Worm (Caenorhabditis elegans) whole organism, late embryonic: Measurements from ENCODE around the gene Y5H2A.1.

Experiments
- C08G9.2 ChIP-seq: sonication (generic microtip); optimal IDR thresholded peaks from 2 replicates; lab custom pipeline; 2016; ENCODE audit warnings: mild to moderate bottlenecking, missing genetic modification characterization, moderate library complexity, missing compliant biosample characterization
- C38D4.7 ChIP-seq: fragments of 200-800 bp; sonication (Bioruptor generic); optimal IDR thresholded peaks from 2 replicates; lab custom pipeline; 2018; ENCODE audit warnings: mild to moderate bottlenecking, missing genetic modification characterization, moderate library complexity, missing compliant biosample characterization
- F13H6.1 ChIP-seq: sonication (generic microtip); optimal IDR thresholded peaks from 2 replicates; lab custom pipeline; 2016; ENCODE audit warnings: missing genetic modification characterization, missing compliant biosample characterization
- K02D7.2 ChIP-seq: sonication (generic microtip); optimal IDR thresholded peaks from 2 replicates; lab custom pipeline; 2017; ENCODE audit warnings: mild to moderate bottlenecking, missing genetic modification characterization, missing compliant biosample characterization
- K09A11.1 ChIP-seq: sonication (generic microtip); optimal IDR thresholded peaks from 2 replicates; lab custom pipeline; 2017; ENCODE audit warnings: antibody characterized with exemption, mild to moderate bottlenecking, missing genetic modification characterization, missing compliant biosample characterization; ENCODE audit not compliant: insufficient read depth
- T23F11.4 ChIP-seq: fragments of 200-800 bp; sonication (Bioruptor generic); optimal IDR thresholded peaks from 2 replicates; lab custom pipeline; 2018; ENCODE audit warnings: mild to moderate bottlenecking, missing genetic modification characterization, missing compliant biosample characterization
- ahr-1 ChIP-seq: sonication (generic microtip); optimal IDR thresholded peaks from 2 replicates; lab custom pipeline; 2016; ENCODE audit warnings: missing genetic modification characterization, missing compliant biosample characterization
- ama-1 ChIP-seq: fragments of 150-350 bp; optimal IDR thresholded peaks from 2 replicates; lab custom pipeline; 2014
- ceh-14 ChIP-seq: sonication (generic microtip); optimal IDR thresholded peaks from 2 replicates; lab custom pipeline; 2016; ENCODE audit warnings: missing genotype, missing genetic modification characterization, missing compliant biosample characterization
- ceh-18 ChIP-seq: sonication (generic microtip); optimal IDR thresholded peaks from 2 replicates; lab custom pipeline; 2016; ENCODE audit warnings: missing genetic modification characterization, missing compliant biosample characterization
- ceh-2 ChIP-seq: sonication (generic microtip); optimal IDR thresholded peaks from 2 replicates; lab custom pipeline; 2016; ENCODE audit warnings: missing genotype, missing genetic modification characterization, missing compliant biosample characterization
- ceh-22 ChIP-seq: sonication (generic microtip); optimal IDR thresholded peaks from 2 replicates; lab custom pipeline; 2017; ENCODE audit warnings: missing biosample characterization, missing genetic modification characterization
- ceh-30 ChIP-seq: fragments of 150-350 bp; optimal IDR thresholded peaks from 2 replicates; lab custom pipeline; 2014; ENCODE audit warnings: missing biosample characterization, missing genetic modification characterization
- ceh-31 ChIP-seq: sonication (generic microtip); optimal IDR thresholded peaks from 2 replicates; lab custom pipeline; 2016; ENCODE audit warnings: missing genetic modification characterization, missing compliant biosample characterization
- ceh-34 ChIP-seq: sonication (generic microtip); optimal IDR thresholded peaks from 2 replicates; lab custom pipeline; 2016; ENCODE audit warnings: mild to moderate bottlenecking, missing genetic modification characterization, missing compliant biosample characterization
- ceh-45 ChIP-seq: fragments of 200-800 bp; sonication (Bioruptor generic); IDR thresholded peaks from 2 replicates; pipeline ENCODE4 v1.3.6; 2022; ENCODE audit warnings: missing genetic modification reagents, missing genetic modification characterization, missing compliant biosample characterization
- ceh-6 ChIP-seq: fragments of 200-800 bp; sonication (Bioruptor generic); optimal IDR thresholded peaks from 2 replicates; lab custom pipeline; 2018; ENCODE audit warnings: mild to moderate bottlenecking, missing genetic modification characterization, missing compliant biosample characterization
- ceh-9 ChIP-seq: sonication (generic microtip); optimal IDR thresholded peaks from 2 replicates; lab custom pipeline; 2016; ENCODE audit warnings: mild to moderate bottlenecking, missing genetic modification characterization, inconsistent platforms, missing compliant biosample characterization
- che-1 ChIP-seq: sonication (generic microtip); optimal IDR thresholded peaks from 2 replicates; lab custom pipeline; 2016; ENCODE audit warnings: mild to moderate bottlenecking, missing genetic modification characterization, missing compliant biosample characterization
- dmd-4 ChIP-seq: sonication (generic microtip); optimal IDR thresholded peaks from 2 replicates; lab custom pipeline; 2016; ENCODE audit warnings: borderline replicate concordance, missing genetic modification characterization, missing compliant biosample characterization
- dve-1 ChIP-seq: sonication (generic microtip); optimal IDR thresholded peaks from 2 replicates; lab custom pipeline; 2017; ENCODE audit warnings: antibody characterized with exemption, mild to moderate bottlenecking, missing genetic modification characterization, missing compliant biosample characterization
- elt-2 ChIP-seq: sonication (generic microtip); optimal IDR thresholded peaks from 2 replicates; lab custom pipeline; 2016; ENCODE audit warnings: missing genetic modification reagents, missing genetic modification characterization, missing compliant biosample characterization
- ets-4 ChIP-seq: sonication (generic microtip); optimal IDR thresholded peaks from 2 replicates; lab custom pipeline; 2016; ENCODE audit warnings: missing genetic modification characterization, missing compliant biosample characterization
- eyg-1 ChIP-seq: sonication (generic microtip); optimal IDR thresholded peaks from 2 replicates; lab custom pipeline; 2016; ENCODE audit warnings: missing genotype, missing genetic modification characterization, missing compliant biosample characterization
- fax-1 ChIP-seq: sonication (generic microtip); optimal IDR thresholded peaks from 2 replicates; lab custom pipeline; 2016; ENCODE audit warnings: missing genotype, missing genetic modification characterization, missing compliant biosample characterization
- fkh-10 ChIP-seq: fragments of 150-350 bp; optimal IDR thresholded peaks from 2 replicates; lab custom pipeline; 2014; ENCODE audit warnings: missing biosample characterization, missing genetic modification reagents, missing genetic modification characterization
- fkh-6 ChIP-seq: sonication (generic microtip); optimal IDR thresholded peaks from 2 replicates; lab custom pipeline; 2016; ENCODE audit warnings: missing genetic modification characterization, missing compliant biosample characterization
- gmeb-2 ChIP-seq: sonication (generic microtip); optimal IDR thresholded peaks from 2 replicates; lab custom pipeline; 2016; ENCODE audit warnings: missing genetic modification characterization, inconsistent platforms, missing compliant biosample characterization
- hlh-13 ChIP-seq: fragments of 200-800 bp; sonication (Bioruptor generic); optimal IDR thresholded peaks from 2 replicates; lab custom pipeline; 2018; ENCODE audit warnings: mild to moderate bottlenecking, missing genetic modification characterization, missing compliant biosample characterization
- hlh-15 ChIP-seq: sonication (generic microtip); optimal IDR thresholded peaks from 2 replicates; lab custom pipeline; 2016; ENCODE audit warnings: missing genetic modification characterization, missing compliant biosample characterization
- hlh-30 ChIP-seq: sonication (generic microtip); optimal IDR thresholded peaks from 2 replicates; lab custom pipeline; 2017; ENCODE audit warnings: antibody characterized with exemption, missing genetic modification characterization, missing compliant biosample characterization; ENCODE audit not compliant: insufficient read depth
- hlh-6 ChIP-seq: sonication (generic microtip); optimal IDR thresholded peaks from 2 replicates; lab custom pipeline; 2016; ENCODE audit warnings: missing genotype, missing genetic modification characterization, missing compliant biosample characterization
- hlh-8 ChIP-seq: sonication (generic microtip); optimal IDR thresholded peaks from 2 replicates; lab custom pipeline; 2016; ENCODE audit warnings: missing genotype, missing genetic modification characterization, missing compliant biosample characterization
- lim-6 ChIP-seq: sonication (generic microtip); optimal IDR thresholded peaks from 2 replicates; lab custom pipeline; 2016; ENCODE audit warnings: missing genetic modification characterization, missing compliant biosample characterization
- mec-3 ChIP-seq: sonication (generic microtip); optimal IDR thresholded peaks from 2 replicates; lab custom pipeline; 2016; ENCODE audit warnings: borderline replicate concordance, missing genetic modification characterization, missing compliant biosample characterization
- nfya-1 ChIP-seq: sonication (generic microtip); optimal IDR thresholded peaks from 2 replicates; lab custom pipeline; 2017; ENCODE audit warnings: missing genetic modification characterization, mild to moderate bottlenecking, missing compliant biosample characterization, antibody characterized with exemption, moderate library complexity
- nhr-232 ChIP-seq: sonication (generic microtip); optimal IDR thresholded peaks from 2 replicates; lab custom pipeline; 2016; ENCODE audit warnings: missing genetic modification characterization, missing compliant biosample characterization
- npax-4 ChIP-seq: sonication (generic microtip); optimal IDR thresholded peaks from 2 replicates; lab custom pipeline; 2016; ENCODE audit warnings: missing genetic modification characterization, missing compliant biosample characterization
- pag-3 ChIP-seq: sonication (generic microtip); optimal IDR thresholded peaks from 2 replicates; lab custom pipeline; 2016; ENCODE audit warnings: missing compliant biosample characterization, missing genetic modification characterization, borderline replicate concordance
- pat-9 ChIP-seq: fragments of 200-800 bp; sonication (Bioruptor generic); optimal IDR thresholded peaks from 2 replicates; lab custom pipeline; 2018; ENCODE audit warnings: mild to moderate bottlenecking, missing genetic modification characterization, moderate library complexity, missing compliant biosample characterization
- pha-2 ChIP-seq: sonication (generic microtip); optimal IDR thresholded peaks from 2 replicates; lab custom pipeline; 2017; ENCODE audit warnings: mild to moderate bottlenecking, missing genetic modification characterization, missing compliant biosample characterization
- pha-4 ChIP-seq: fragments of 150-350 bp; optimal IDR thresholded peaks from 2 replicates; lab custom pipeline; 2018; ENCODE audit warnings: missing biosample characterization, missing genetic modification reagents, missing genetic modification characterization
- rnt-1 ChIP-seq: sonication (generic microtip); optimal IDR thresholded peaks from 2 replicates; lab custom pipeline; 2016; ENCODE audit warnings: missing genetic modification characterization, missing compliant biosample characterization
- sdc-2 ChIP-seq: sonication (generic microtip); optimal IDR thresholded peaks from 2 replicates; lab custom pipeline; 2016; ENCODE audit warnings: missing genotype, missing genetic modification characterization, missing compliant biosample characterization
- sox-2 ChIP-seq: fragments of 200-800 bp; sonication (Bioruptor generic); IDR thresholded peaks from 2 replicates; pipeline ENCODE4 v1.3.6; 2022; ENCODE audit warnings: missing genetic modification reagents, missing genetic modification characterization, missing compliant biosample characterization
- sox-4 ChIP-seq: sonication (generic microtip); optimal IDR thresholded peaks from 2 replicates; lab custom pipeline; 2017; ENCODE audit warnings: mild to moderate bottlenecking, missing genetic modification characterization, inconsistent platforms, missing compliant biosample characterization
- tbx-2 ChIP-seq: sonication (generic microtip); optimal IDR thresholded peaks from 2 replicates; lab custom pipeline; 2016; ENCODE audit warnings: missing genetic modification characterization, missing compliant biosample characterization
- unc-3 ChIP-seq, 2 experiments: fragments of 200-800 bp in 1 of 2; sonication (Bioruptor generic) in 1 of 2; sonication (generic microtip) in 1 of 2; conservative IDR thresholded peaks in 1 of 2; optimal IDR thresholded peaks in 1 of 2; 2 replicates each; pipeline versions ENCODE4 v1.3.6 to Lab custom; 2016 to 2022; ENCODE audit warnings: missing compliant biosample characterization in 2 of 2, missing genetic modification characterization in 2 of 2, missing genetic modification reagents in 1 of 2
- unc-86 ChIP-seq: sonication (generic microtip); optimal IDR thresholded peaks from 2 replicates; lab custom pipeline; 2016; ENCODE audit warnings: missing genetic modification characterization, missing compliant biosample characterization
- zip-5 ChIP-seq: sonication (generic microtip); optimal IDR thresholded peaks from 2 replicates; lab custom pipeline; 2016; ENCODE audit warnings: missing genetic modification characterization, missing compliant biosample characterization
- ztf-16 ChIP-seq: sonication (generic microtip); optimal IDR thresholded peaks from 2 replicates; lab custom pipeline; 2017; ENCODE audit warnings: missing genetic modification characterization, missing compliant biosample characterization

Y5H2A.1 gene

ce11 chrV:2285107-2285506 lies 13.5 kb upstream of the Y5H2A.1 start, which contains the start of gene nhr-227:
nhr-227 (plus strand) TSS chrV:2285432.
- TF ChIP-seq hlh-8 (no peak), dve-1 (tag; lab: Kevin White, UChicago) (no peak), sox-2 (GFP tag; lab: Robert Waterston, UW) (no peak), elt-2 (tag; lab: Kevin White, UChicago) (no peak), mec-3 (no peak), K09A11.1 (tag; lab: Kevin White, UChicago) (no peak), ahr-1 (tag; lab: Kevin White, UChicago) (no peak), fkh-6 (tag; lab: Kevin White, UChicago) (no peak), eyg-1 (tag; lab: Kevin White, UChicago) (no peak), ceh-30 (no peak), hlh-15 (tag; lab: Kevin White, UChicago) (no peak), ceh-9 (tag; lab: Kevin White, UChicago) (no peak)

DNA sequence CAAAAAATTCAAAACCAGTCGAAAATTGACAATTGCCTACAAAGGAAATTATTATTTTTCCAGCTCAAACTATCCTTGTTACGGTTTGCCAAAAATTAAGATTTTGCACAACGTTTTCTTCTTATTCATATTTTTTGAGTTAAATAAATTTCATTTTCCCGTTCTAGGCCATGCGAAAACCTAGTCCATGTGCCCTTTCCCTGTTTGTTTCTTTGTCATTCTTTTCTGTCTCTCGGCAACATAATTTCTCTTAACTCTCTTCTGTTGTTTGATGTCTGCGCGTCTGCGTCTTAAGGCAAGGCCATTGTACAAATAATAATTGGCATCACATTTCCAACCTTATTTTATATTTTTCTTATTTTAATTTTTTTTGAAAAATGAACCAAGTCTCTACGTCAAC lies 9.8 kb upstream of the Y5H2A.1 start, which contains the start of gene nhr-228:
Gene nhr-228, plus strand, starts transcription at position 261 of the 400 bp plus-strand sequence.
- TF ChIP-seq ets-4, result no peak
- TF ChIP-seq pat-9 (tag; lab: Kevin White, UChicago), result no peak
- TF ChIP-seq hlh-15 (tag; lab: Kevin White, UChicago), result no peak
- no peak for TF ChIP-seq unc-3 (GFP tag; conservative IDR thresholded peaks at IDR 0.05; lab: Robert Waterston, UW)
- TF ChIP-seq unc-3 (tag; optimal IDR thresholded peaks at IDR 0.05; lab: Kevin White, UChicago), result no peak
- no peak for TF ChIP-seq ceh-30
- no peak for TF ChIP-seq zip-5 (tag; lab: Kevin White, UChicago)
- no peak for TF ChIP-seq dmd-4 (tag; lab: Kevin White, UChicago)
- TF ChIP-seq hlh-13 (GFP tag; lab: Kevin White, UChicago), result no peak
- TF ChIP-seq che-1 (tag; lab: Kevin White, UChicago), result no peak
- no peak for TF ChIP-seq lim-6
- no peak for TF ChIP-seq gmeb-2 (tag; lab: Kevin White, UChicago)
- no peak for TF ChIP-seq ceh-6
- TF ChIP-seq pag-3 (tag; lab: Kevin White, UChicago), result no peak
- no peak for TF ChIP-seq F13H6.1 (tag; lab: Kevin White, UChicago)
- no peak for TF ChIP-seq sox-2 (GFP tag; lab: Robert Waterston, UW)
- TF ChIP-seq sdc-2 (tag; lab: Kevin White, UChicago), result no peak
- peak; percentile 3 for TF ChIP-seq nfya-1 (tag; lab: Kevin White, UChicago)
- TF ChIP-seq K09A11.1 (tag; lab: Kevin White, UChicago), result no peak
- no peak for TF ChIP-seq C38D4.7 (GFP tag; lab: Kevin White, UChicago)
- no peak for TF ChIP-seq npax-4 (tag; lab: Kevin White, UChicago)
- peak; percentile 22 for TF ChIP-seq ceh-31 (tag; lab: Kevin White, UChicago)
- peak; percentile 6 for TF ChIP-seq tbx-2 (tag; lab: Kevin White, UChicago)
- peak; percentile 35 for TF ChIP-seq ceh-34 (tag; lab: Kevin White, UChicago)
- no peak for TF ChIP-seq pha-2 (tag; lab: Kevin White, UChicago)
- no peak for TF ChIP-seq ceh-45 (GFP tag; lab: Robert Waterston, UW)
- no peak for TF ChIP-seq fkh-10 (GFP tag; lab: Kevin White, UChicago)
- TF ChIP-seq fax-1 (tag; lab: Kevin White, UChicago), result no peak
- no peak for TF ChIP-seq sox-4 (tag; lab: Kevin White, UChicago)
- TF ChIP-seq ama-1 (lab: Kevin White, UChicago), result no peak
- TF ChIP-seq C08G9.2 (tag; lab: Kevin White, UChicago), result no peak
- no peak for TF ChIP-seq nhr-232 (tag; lab: Kevin White, UChicago)
- TF ChIP-seq K02D7.2 (tag; lab: Kevin White, UChicago), result no peak
- no peak for TF ChIP-seq pha-4 (tag; lab: Kevin White, UChicago)
- no peak for TF ChIP-seq ceh-22 (tag; lab: Kevin White, UChicago)
- TF ChIP-seq T23F11.4, result no peak
- no peak for TF ChIP-seq hlh-30 (tag; lab: Kevin White, UChicago)
- no peak for TF ChIP-seq ceh-14
- peak; percentile 29 for TF ChIP-seq dve-1 (tag; lab: Kevin White, UChicago)
- no peak for TF ChIP-seq elt-2 (tag; lab: Kevin White, UChicago)
- TF ChIP-seq hlh-6 (tag; lab: Kevin White, UChicago), result no peak
- peak; percentile 4 for TF ChIP-seq ceh-2 (tag; lab: Kevin White, UChicago)
- TF ChIP-seq rnt-1, result no peak
- no peak for TF ChIP-seq ceh-18 (tag; lab: Kevin White, UChicago)
- TF ChIP-seq ztf-16 (tag; lab: Kevin White, UChicago), result no peak
- TF ChIP-seq unc-86 (tag; lab: Kevin White, UChicago), result no peak
